Worm (Caenorhabditis elegans): Measurements from ENCODE around the gene ZC443.1.

DNA sequence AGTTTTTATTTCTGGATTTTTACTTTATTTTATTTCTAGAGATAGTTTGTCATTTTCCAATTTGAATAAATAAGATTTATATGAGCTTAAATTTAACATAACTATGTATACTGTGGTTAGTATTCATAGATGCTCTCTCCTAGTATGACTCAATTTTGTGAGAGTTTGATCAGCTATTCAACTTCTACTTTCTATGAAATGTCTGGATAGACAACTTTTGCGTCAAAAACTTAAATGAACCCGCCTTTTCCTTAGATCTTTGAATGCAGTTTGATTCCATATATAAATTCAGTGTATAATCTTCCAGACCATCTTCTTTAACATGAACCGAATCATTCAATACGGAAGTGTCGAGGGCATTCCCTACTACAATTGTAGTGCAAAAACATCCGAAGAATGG is 40.9 kb downstream of the ZC443.1 start, which contains the start of gene srt-43:
- TF ChIP-seq tbx-2 (tag; optimal IDR thresholded peaks at IDR 0.05) = no peak
- TF ChIP-seq T23F11.4 (GFP tag; optimal IDR thresholded peaks at IDR 0.05) = no peak
- TF ChIP-seq ceh-19 (GFP tag; optimal IDR thresholded peaks at IDR 0.05) = no peak
- no peak for TF ChIP-seq rnt-1 (tag; optimal IDR thresholded peaks at IDR 0.05)
- TF ChIP-seq elt-2 (tag; optimal IDR thresholded peaks at IDR 0.05) = no peak
- TF ChIP-seq ceh-31 (tag; optimal IDR thresholded peaks at IDR 0.05) = no peak
- no peak for TF ChIP-seq elt-4 (tag; optimal IDR thresholded peaks at IDR 0.05)
